Worm (Caenorhabditis elegans) whole organism, early embryonic: Measurements from ENCODE around the gene Y43F8B.23.

Experiments
- B0310.2 ChIP-seq: sonication (generic microtip); optimal IDR thresholded peaks from 2 replicates; lab custom pipeline; 2016; ENCODE audit warnings: mild to moderate bottlenecking, missing genetic modification characterization, missing compliant biosample characterization
- F13C5.2 ChIP-seq: sonication (generic microtip); optimal IDR thresholded peaks from 2 replicates; lab custom pipeline; 2017; ENCODE audit warnings: mild to moderate bottlenecking, missing genetic modification characterization, inconsistent platforms, missing compliant biosample characterization
- aly-1 ChIP-seq: sonication (generic microtip); optimal IDR thresholded peaks from 2 replicates; lab custom pipeline; 2016; ENCODE audit warnings: missing genetic modification characterization, missing compliant biosample characterization
- ama-1 ChIP-seq: fragments of 150-350 bp; optimal IDR thresholded peaks from 2 replicates; lab custom pipeline; 2014
- ceh-13 ChIP-seq: fragments of 200-800 bp; sonication (Bioruptor generic); optimal IDR thresholded peaks from 2 replicates; lab custom pipeline; 2018; ENCODE audit warnings: mild to moderate bottlenecking, missing genetic modification characterization, missing compliant biosample characterization
- ceh-36 ChIP-seq: sonication (generic microtip); optimal IDR thresholded peaks from 2 replicates; lab custom pipeline; 2016; ENCODE audit warnings: missing genetic modification characterization, inconsistent platforms, missing compliant biosample characterization
- ets-7 ChIP-seq: sonication (generic microtip); optimal IDR thresholded peaks from 2 replicates; lab custom pipeline; 2016; ENCODE audit warnings: missing genotype, missing genetic modification characterization, missing compliant biosample characterization
- flt-1 ChIP-seq: fragments of 200-800 bp; sonication (Bioruptor generic); IDR thresholded peaks from 2 replicates; pipeline ENCODE4 v1.3.6; 2022; ENCODE audit warnings: missing genetic modification characterization, missing compliant biosample characterization
- hmbx-1 ChIP-seq: sonication (generic microtip); optimal IDR thresholded peaks from 2 replicates; lab custom pipeline; 2016; ENCODE audit warnings: mild to moderate bottlenecking, missing genetic modification characterization, missing compliant biosample characterization
- hmg-4 ChIP-seq: fragments of 200-800 bp; sonication (Bioruptor generic); optimal IDR thresholded peaks from 2 replicates; lab custom pipeline; 2018; ENCODE audit warnings: mild to moderate bottlenecking, missing genetic modification characterization, missing compliant biosample characterization
- hnd-1 ChIP-seq: sonication (generic microtip); optimal IDR thresholded peaks from 2 replicates; lab custom pipeline; 2016; ENCODE audit warnings: missing genetic modification characterization, missing compliant biosample characterization
- pes-1 ChIP-seq: fragments of 200-800 bp; sonication (Bioruptor generic); IDR thresholded peaks from 2 replicates; pipeline ENCODE4 v1.3.6; 2022; ENCODE audit warnings: missing genetic modification reagents, missing genetic modification characterization, missing compliant biosample characterization
- scrt-1 ChIP-seq: fragments of 200-800 bp; sonication (Bioruptor generic); IDR thresholded peaks from 2 replicates; pipeline ENCODE4 v1.3.6; 2022; ENCODE audit warnings: missing genetic modification characterization, missing compliant biosample characterization
- sea-1 ChIP-seq: fragments of 200-800 bp; sonication (Bioruptor generic); conservative IDR thresholded peaks from 2 replicates; pipeline ENCODE4 v1.3.6; 2022; ENCODE audit warnings: missing genetic modification characterization, missing compliant biosample characterization
- tbx-11 ChIP-seq: fragments of 200-800 bp; sonication (Bioruptor generic); IDR thresholded peaks from 2 replicates; pipeline ENCODE4 v1.3.6; 2022; ENCODE audit warnings: missing genetic modification characterization, missing compliant biosample characterization
- tbx-37 ChIP-seq: fragments of 200-800 bp; sonication (Bioruptor generic); conservative IDR thresholded peaks from 2 replicates; pipeline ENCODE4 v1.3.6; 2022; ENCODE audit warnings: missing genetic modification reagents, missing genetic modification characterization, missing compliant biosample characterization
- tra-4 ChIP-seq: sonication (generic microtip); optimal IDR thresholded peaks from 2 replicates; lab custom pipeline; 2017; ENCODE audit warnings: missing genetic modification characterization, missing compliant biosample characterization

The Y43F8B.23 gene

DNA sequence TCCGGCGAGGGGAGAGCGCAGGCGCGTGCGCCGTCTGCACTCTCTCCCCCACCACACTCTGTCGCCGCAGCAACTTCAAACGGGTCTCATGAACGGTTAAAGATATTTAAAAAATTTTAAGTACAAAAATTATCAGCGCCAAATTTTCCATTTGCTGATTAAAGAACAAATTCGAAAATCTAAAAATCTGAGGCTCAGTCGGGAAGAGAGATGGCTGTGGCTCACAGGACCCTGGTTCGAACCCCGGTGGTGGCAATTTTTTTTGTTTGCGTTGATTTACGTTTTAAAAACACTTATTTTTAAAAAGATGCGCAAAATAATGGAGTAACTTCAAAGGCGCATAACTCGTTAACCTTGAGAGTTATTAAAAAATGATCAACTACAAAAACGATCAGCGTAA lies 29.6 kb upstream of the Y43F8B.23 start:
- TF ChIP-seq ets-7 (tag; lab: Kevin White, UChicago) (no peak), aly-1 (tag; lab: Kevin White, UChicago) (no peak), ceh-36 (no peak), flt-1 (GFP tag; lab: Robert Waterston, UW) (no peak), tbx-37 (GFP tag; lab: Robert Waterston, UW) (no peak), hnd-1 (tag; lab: Kevin White, UChicago) (no peak), sea-1 (GFP tag; lab: Robert Waterston, UW) (no peak), scrt-1 (GFP tag; lab: Robert Waterston, UW) (no peak), hmbx-1 (tag; lab: Kevin White, UChicago) (no peak)

- no peak for TF ChIP-seq tra-4
Observed at ce11 chrV:19495587-19495986, 28.1 kb upstream of the Y43F8B.23 start, which contains the start of gene scl-21. Gene scl-21, minus strand, starts transcription at chrV:19495687.

DNA sequence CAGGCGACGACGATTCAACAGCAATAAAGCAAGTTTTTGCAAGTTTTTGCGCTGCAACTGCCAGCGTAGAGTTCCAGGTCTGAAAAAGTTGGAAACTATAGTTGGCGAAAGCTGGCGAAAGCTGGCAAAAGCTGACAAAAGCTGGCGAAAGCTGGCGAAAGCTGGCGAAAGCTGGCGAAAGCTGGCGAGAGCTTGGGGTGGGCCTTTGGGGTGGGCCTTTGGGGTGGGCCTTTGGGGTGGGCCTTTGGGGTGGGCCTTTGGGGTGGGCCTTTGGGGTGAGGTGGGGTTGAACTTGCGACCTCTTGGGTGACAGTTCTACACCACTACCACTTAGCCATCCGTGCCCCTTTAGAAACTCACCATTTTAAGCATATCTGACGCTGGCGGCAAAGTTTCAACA lies 27.7 kb upstream of the Y43F8B.23 start:
- TF ChIP-seq pes-1 (no peak), hmg-4 (GFP tag; lab: Kevin White, UChicago) (no peak), sea-1 (GFP tag; lab: Robert Waterston, UW) (no peak), hmbx-1 (tag; lab: Kevin White, UChicago) (no peak), ets-7 (tag; lab: Kevin White, UChicago) (no peak), hnd-1 (tag; lab: Kevin White, UChicago) (no peak), ceh-13 (GFP tag; lab: Kevin White, UChicago) (no peak), ceh-36 (no peak), scrt-1 (GFP tag; lab: Robert Waterston, UW) (no peak), flt-1 (GFP tag; lab: Robert Waterston, UW) (no peak), aly-1 (tag; lab: Kevin White, UChicago) (no peak), tbx-37 (GFP tag; lab: Robert Waterston, UW) (no peak)

DNA sequence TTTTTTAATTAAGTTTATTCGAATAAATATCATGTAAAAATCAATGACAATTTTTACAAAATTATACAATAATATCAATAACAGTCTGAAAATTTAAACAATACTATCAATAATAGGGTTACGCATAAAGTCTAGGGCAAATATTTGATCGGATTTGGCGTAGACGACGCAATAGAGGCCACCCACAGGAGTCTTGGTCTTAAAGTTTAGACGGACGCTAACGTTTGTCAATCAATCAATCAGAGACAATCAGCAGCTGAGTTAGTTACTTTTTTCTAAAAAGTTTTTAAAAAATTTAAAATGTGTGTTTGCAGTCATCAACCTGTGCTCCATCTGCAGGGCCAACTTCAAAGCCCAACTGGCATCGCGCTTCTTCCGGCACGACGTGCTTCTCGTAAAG lies 23.9 kb upstream of the Y43F8B.23 start, which contains the start of gene Y43F8B.29:
TSS of gene Y43F8B.29 (plus strand) at position 301 of the 400 bp plus-strand sequence.
- TF ChIP-seq B0310.2 (tag; lab: Kevin White, UChicago) (no peak), ceh-13 (GFP tag; lab: Kevin White, UChicago) (no peak), scrt-1 (GFP tag; lab: Robert Waterston, UW) (no peak), tbx-37 (GFP tag; lab: Robert Waterston, UW) (no peak), pes-1 (no peak), hmbx-1 (tag; lab: Kevin White, UChicago) (no peak), hmg-4 (GFP tag; lab: Kevin White, UChicago) (no peak), aly-1 (tag; lab: Kevin White, UChicago) (no peak), ets-7 (tag; lab: Kevin White, UChicago) (no peak), tbx-11 (GFP tag; lab: Robert Waterston, UW) (no peak), flt-1 (GFP tag; lab: Robert Waterston, UW) (no peak), ama-1 (lab: Kevin White, UChicago) (no peak), F13C5.2 (no peak), ceh-36 (no peak), tra-4 (no peak), sea-1 (GFP tag; lab: Robert Waterston, UW) (no peak)

DNA sequence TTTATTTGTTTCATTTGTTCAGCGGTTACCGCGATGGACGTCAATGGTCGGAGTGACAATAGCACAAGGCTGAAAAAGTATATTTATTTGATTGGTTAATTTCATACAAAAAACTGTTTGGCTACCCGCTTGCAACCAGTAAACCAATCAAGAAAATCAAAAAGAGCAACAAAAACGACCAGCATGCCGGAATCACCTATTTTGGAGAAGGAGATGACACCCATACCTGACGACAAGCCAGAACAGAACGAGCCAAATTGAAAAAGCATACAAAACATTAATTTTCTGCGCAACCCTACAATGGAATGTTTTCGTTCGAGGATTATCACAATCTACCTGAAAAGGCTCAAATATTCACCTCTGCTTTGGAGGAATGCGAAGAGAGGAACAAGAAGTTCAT lies 23.0 kb upstream of the Y43F8B.23 start, which contains the start of gene Y43F8B.7:
TSS of gene Y43F8B.7 (plus strand) at position 301 of the 400 bp plus-strand sequence.
- no peak for TF ChIP-seq scrt-1 (GFP tag; lab: Robert Waterston, UW)
- TF ChIP-seq hnd-1 (tag; lab: Kevin White, UChicago), result no peak
- no peak for TF ChIP-seq ama-1 (lab: Kevin White, UChicago)
- no peak for TF ChIP-seq ets-7 (tag; lab: Kevin White, UChicago)
- no peak for TF ChIP-seq hmbx-1 (tag; lab: Kevin White, UChicago)
- TF ChIP-seq ceh-13 (GFP tag; lab: Kevin White, UChicago), result no peak
- TF ChIP-seq flt-1 (GFP tag; lab: Robert Waterston, UW), result no peak
- no peak for TF ChIP-seq B0310.2 (tag; lab: Kevin White, UChicago)
- TF ChIP-seq tra-4, result no peak
- no peak for TF ChIP-seq tbx-11 (GFP tag; lab: Robert Waterston, UW)
- no peak for TF ChIP-seq aly-1 (tag; lab: Kevin White, UChicago)
- TF ChIP-seq ceh-36, result no peak
- TF ChIP-seq sea-1 (GFP tag; lab: Robert Waterston, UW), result no peak
- no peak for TF ChIP-seq F13C5.2
- TF ChIP-seq tbx-37 (GFP tag; lab: Robert Waterston, UW), result no peak
- no peak for TF ChIP-seq pes-1
- no peak for TF ChIP-seq hmg-4 (GFP tag; lab: Kevin White, UChicago)

DNA sequence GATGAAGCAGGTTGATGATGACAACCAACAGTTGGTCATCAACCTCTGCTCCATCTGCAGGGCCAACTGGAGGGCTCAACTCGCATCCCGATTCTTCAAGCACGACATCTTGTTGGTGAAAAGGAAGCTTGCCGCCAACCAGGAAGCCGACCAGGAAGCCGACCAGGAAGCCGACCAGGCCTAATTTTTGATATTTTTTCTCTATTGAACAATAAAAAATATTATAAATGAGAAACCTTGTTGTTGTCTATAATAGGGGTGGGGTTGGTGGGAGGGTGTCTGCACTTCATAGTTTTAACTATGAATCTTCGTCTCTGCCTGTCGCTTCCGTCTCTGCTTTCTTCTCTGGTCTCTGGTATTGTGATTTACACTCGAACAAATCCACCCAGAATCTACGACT lies 18.2 kb upstream of the Y43F8B.23 start, which contains the start of gene Y43F8B.18:
TSS of gene Y43F8B.18 (plus strand) at position 301 of the 400 bp plus-strand sequence.
- TF ChIP-seq ama-1 (lab: Kevin White, UChicago), result no peak
- no peak for TF ChIP-seq hnd-1 (tag; lab: Kevin White, UChicago)
- TF ChIP-seq pes-1, result no peak
- no peak for TF ChIP-seq aly-1 (tag; lab: Kevin White, UChicago)
- TF ChIP-seq tbx-37 (GFP tag; lab: Robert Waterston, UW), result no peak
- TF ChIP-seq hmg-4 (GFP tag; lab: Kevin White, UChicago), result no peak
- no peak for TF ChIP-seq ceh-13 (GFP tag; lab: Kevin White, UChicago)
- TF ChIP-seq flt-1 (GFP tag; lab: Robert Waterston, UW), result no peak
- no peak for TF ChIP-seq scrt-1 (GFP tag; lab: Robert Waterston, UW)
- no peak for TF ChIP-seq F13C5.2

ce11 chrV:19485261-19485660 lies 17.8 kb upstream of the Y43F8B.23 start, which contains the start of gene Y43F8B.28:
Gene Y43F8B.28, plus strand, starts transcription at chrV:19485319.
- TF ChIP-seq hmg-4 (GFP tag; lab: Kevin White, UChicago), result no peak
- no peak for TF ChIP-seq hmbx-1 (tag; lab: Kevin White, UChicago)
- TF ChIP-seq sea-1 (GFP tag; lab: Robert Waterston, UW), result no peak
- no peak for TF ChIP-seq ceh-13 (GFP tag; lab: Kevin White, UChicago)
- no peak for TF ChIP-seq ceh-36
- TF ChIP-seq hnd-1 (tag; lab: Kevin White, UChicago), result no peak
- no peak for TF ChIP-seq ets-7 (tag; lab: Kevin White, UChicago)
- TF ChIP-seq B0310.2 (tag; lab: Kevin White, UChicago), result no peak
- TF ChIP-seq flt-1 (GFP tag; lab: Robert Waterston, UW), result no peak
- TF ChIP-seq pes-1, result no peak
- TF ChIP-seq ama-1 (lab: Kevin White, UChicago), result no peak
- TF ChIP-seq scrt-1 (GFP tag; lab: Robert Waterston, UW), result no peak
- no peak for TF ChIP-seq tbx-11 (GFP tag; lab: Robert Waterston, UW)
- no peak for TF ChIP-seq tbx-37 (GFP tag; lab: Robert Waterston, UW)
- no peak for TF ChIP-seq tra-4
- no peak for TF ChIP-seq aly-1 (tag; lab: Kevin White, UChicago)
